Worm (Caenorhabditis elegans) whole organism, early embryonic: ENCODE measurements around the gene K03A11.5.

Source experiments
- B0310.2 ChIP-seq: sonication (generic microtip); optimal IDR thresholded peaks from 2 replicates; lab custom pipeline; 2016; ENCODE audit warnings: mild to moderate bottlenecking, missing genetic modification characterization, missing compliant biosample characterization
- aly-1 ChIP-seq: sonication (generic microtip); optimal IDR thresholded peaks from 2 replicates; lab custom pipeline; 2016; ENCODE audit warnings: missing genetic modification characterization, missing compliant biosample characterization
- ama-1 ChIP-seq: fragments of 150-350 bp; optimal IDR thresholded peaks from 2 replicates; lab custom pipeline; 2014
- ceh-13 ChIP-seq: fragments of 200-800 bp; sonication (Bioruptor generic); optimal IDR thresholded peaks from 2 replicates; lab custom pipeline; 2018; ENCODE audit warnings: mild to moderate bottlenecking, missing genetic modification characterization, missing compliant biosample characterization
- ceh-36 ChIP-seq: sonication (generic microtip); optimal IDR thresholded peaks from 2 replicates; lab custom pipeline; 2016; ENCODE audit warnings: missing genetic modification characterization, inconsistent platforms, missing compliant biosample characterization
- ets-7 ChIP-seq: sonication (generic microtip); optimal IDR thresholded peaks from 2 replicates; lab custom pipeline; 2016; ENCODE audit warnings: missing genotype, missing genetic modification characterization, missing compliant biosample characterization
- flt-1 ChIP-seq: fragments of 200-800 bp; sonication (Bioruptor generic); IDR thresholded peaks from 2 replicates; pipeline ENCODE4 v1.3.6; 2022; ENCODE audit warnings: missing genetic modification characterization, missing compliant biosample characterization
- hmbx-1 ChIP-seq: sonication (generic microtip); optimal IDR thresholded peaks from 2 replicates; lab custom pipeline; 2016; ENCODE audit warnings: mild to moderate bottlenecking, missing genetic modification characterization, missing compliant biosample characterization
- hmg-4 ChIP-seq: fragments of 200-800 bp; sonication (Bioruptor generic); optimal IDR thresholded peaks from 2 replicates; lab custom pipeline; 2018; ENCODE audit warnings: mild to moderate bottlenecking, missing genetic modification characterization, missing compliant biosample characterization
- pes-1 ChIP-seq: fragments of 200-800 bp; sonication (Bioruptor generic); IDR thresholded peaks from 2 replicates; pipeline ENCODE4 v1.3.6; 2022; ENCODE audit warnings: missing genetic modification reagents, missing genetic modification characterization, missing compliant biosample characterization
- scrt-1 ChIP-seq: fragments of 200-800 bp; sonication (Bioruptor generic); IDR thresholded peaks from 2 replicates; pipeline ENCODE4 v1.3.6; 2022; ENCODE audit warnings: missing genetic modification characterization, missing compliant biosample characterization
- sea-1 ChIP-seq: fragments of 200-800 bp; sonication (Bioruptor generic); conservative IDR thresholded peaks from 2 replicates; pipeline ENCODE4 v1.3.6; 2022; ENCODE audit warnings: missing genetic modification characterization, missing compliant biosample characterization
- tbx-11 ChIP-seq: fragments of 200-800 bp; sonication (Bioruptor generic); IDR thresholded peaks from 2 replicates; pipeline ENCODE4 v1.3.6; 2022; ENCODE audit warnings: missing genetic modification characterization, missing compliant biosample characterization
- tbx-37 ChIP-seq: fragments of 200-800 bp; sonication (Bioruptor generic); conservative IDR thresholded peaks from 2 replicates; pipeline ENCODE4 v1.3.6; 2022; ENCODE audit warnings: missing genetic modification reagents, missing genetic modification characterization, missing compliant biosample characterization

ce11 chrX:13055560-13055959 lies 7.8 kb upstream of the K03A11.5 start, which contains the start of gene K03A11.6:
- TF ChIP-seq hmbx-1 (tag; lab: Kevin White, UChicago) (no peak), sea-1 (GFP tag; lab: Robert Waterston, UW) (no peak), scrt-1 (GFP tag; lab: Robert Waterston, UW) (no peak), hmg-4 (GFP tag; lab: Kevin White, UChicago) (no peak), flt-1 (no peak), pes-1 (GFP tag; lab: Robert Waterston, UW) (no peak), ets-7 (tag; lab: Kevin White, UChicago) (no peak), B0310.2 (no peak), ceh-36 (tag; lab: Kevin White, UChicago) (no peak), ama-1 (lab: Kevin White, UChicago) (no peak), tbx-11 (GFP tag; lab: Robert Waterston, UW) (no peak), tbx-37 (GFP tag; lab: Robert Waterston, UW) (no peak), aly-1 (tag; lab: Kevin White, UChicago) (no peak), ceh-13 (GFP tag; lab: Kevin White, UChicago) (no peak)
